Fruit fly (Drosophila melanogaster): ENCODE data around the gene CG7878.

Gene CG7878

dm6 chr3R:8132398-8132797, 9.9 kb downstream of the CG7878 start:
- TF ChIP-seq usp (GFP tag; optimal IDR thresholded peaks at IDR 0.05), result no peak

DNA sequence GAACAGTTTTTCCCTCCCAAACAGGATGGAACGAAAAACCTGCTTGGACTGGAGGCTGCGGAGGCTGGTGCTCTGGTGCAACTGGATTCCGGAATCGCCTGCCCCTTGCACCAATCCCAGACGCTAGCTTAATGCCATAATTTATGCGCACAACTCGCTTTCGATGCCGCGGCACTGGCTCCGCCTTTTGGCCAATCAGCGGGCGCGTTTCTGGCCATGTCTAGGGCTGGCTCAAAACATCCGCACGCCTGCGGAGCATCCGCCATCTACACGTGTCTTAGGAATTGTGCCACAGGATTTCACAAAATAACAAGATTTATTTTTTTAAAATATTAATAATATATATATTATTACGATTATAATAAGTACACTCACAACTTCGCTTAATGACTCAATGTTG, 12.0 kb downstream of the CG7878 start:
- TF ChIP-seq Dll (optimal IDR thresholded peaks at IDR 0.05), result no peak
- no peak for TF ChIP-seq psq (optimal IDR thresholded peaks at IDR 0.05)
- no peak for TF ChIP-seq EcR (GFP tag; optimal IDR thresholded peaks at IDR 0.05)
- no peak for TF ChIP-seq CG8478 (optimal IDR thresholded peaks at IDR 0.05)
- no peak for TF ChIP-seq usp (GFP tag; optimal IDR thresholded peaks at IDR 0.05)
- no peak for TF ChIP-seq pan (optimal IDR thresholded peaks at IDR 0.05)

- no peak for TF ChIP-seq pan (optimal IDR thresholded peaks at IDR 0.05)
- no peak for TF ChIP-seq usp (GFP tag; optimal IDR thresholded peaks at IDR 0.05)
- no peak for TF ChIP-seq EcR (GFP tag; optimal IDR thresholded peaks at IDR 0.05)
- TF ChIP-seq CG8478 (optimal IDR thresholded peaks at IDR 0.05), result no peak
Observed at dm6 chr3R:8138095-8138494, 15.6 kb downstream of the CG7878 start.

DNA sequence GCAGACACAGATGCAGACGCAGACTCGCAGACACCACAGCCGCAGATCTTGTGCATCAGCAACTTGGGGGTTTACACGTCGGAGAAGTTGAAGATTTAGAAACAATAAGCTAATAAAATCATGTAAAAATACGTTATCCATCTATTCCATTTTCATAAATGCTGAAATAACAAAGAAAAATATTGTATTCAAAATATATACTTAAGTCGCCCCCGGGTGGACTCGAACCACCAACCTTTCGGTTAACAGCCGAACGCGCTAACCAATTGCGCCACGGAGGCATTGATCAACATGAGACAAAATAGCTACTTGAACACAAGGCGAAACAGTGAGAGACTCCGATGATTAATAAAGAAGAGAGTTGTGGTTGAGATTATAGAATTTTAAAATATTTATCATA, 16.8 kb downstream of the CG7878 start:
- TF ChIP-seq CG8478 (optimal IDR thresholded peaks at IDR 0.05) (no peak), Dll (optimal IDR thresholded peaks at IDR 0.05) (no peak), usp (GFP tag; optimal IDR thresholded peaks at IDR 0.05) (no peak), pan (optimal IDR thresholded peaks at IDR 0.05) (no peak), EcR (GFP tag; optimal IDR thresholded peaks at IDR 0.05) (no peak), psq (optimal IDR thresholded peaks at IDR 0.05) (no peak)

- TF ChIP-seq Dll (optimal IDR thresholded peaks at IDR 0.05), result no peak
- TF ChIP-seq EcR (GFP tag; optimal IDR thresholded peaks at IDR 0.05), result no peak
- TF ChIP-seq pan (optimal IDR thresholded peaks at IDR 0.05), result no peak
- TF ChIP-seq usp (GFP tag; optimal IDR thresholded peaks at IDR 0.05), result no peak
- TF ChIP-seq psq (optimal IDR thresholded peaks at IDR 0.05), result no peak
- no peak for TF ChIP-seq CG8478 (optimal IDR thresholded peaks at IDR 0.05)
Observed at dm6 chr3R:8139854-8140402, 17.4 kb downstream of the CG7878 start.

dm6 chr3R:8140628-8141372, 18.3 kb downstream of the CG7878 start:
- TF ChIP-seq EcR (GFP tag; optimal IDR thresholded peaks at IDR 0.05), result no peak
- TF ChIP-seq psq (optimal IDR thresholded peaks at IDR 0.05), result no peak
- TF ChIP-seq Dll (optimal IDR thresholded peaks at IDR 0.05), result no peak
- no peak for TF ChIP-seq CG8478 (optimal IDR thresholded peaks at IDR 0.05)
- no peak for TF ChIP-seq usp (GFP tag; optimal IDR thresholded peaks at IDR 0.05)
- no peak for TF ChIP-seq pan (optimal IDR thresholded peaks at IDR 0.05)

DNA sequence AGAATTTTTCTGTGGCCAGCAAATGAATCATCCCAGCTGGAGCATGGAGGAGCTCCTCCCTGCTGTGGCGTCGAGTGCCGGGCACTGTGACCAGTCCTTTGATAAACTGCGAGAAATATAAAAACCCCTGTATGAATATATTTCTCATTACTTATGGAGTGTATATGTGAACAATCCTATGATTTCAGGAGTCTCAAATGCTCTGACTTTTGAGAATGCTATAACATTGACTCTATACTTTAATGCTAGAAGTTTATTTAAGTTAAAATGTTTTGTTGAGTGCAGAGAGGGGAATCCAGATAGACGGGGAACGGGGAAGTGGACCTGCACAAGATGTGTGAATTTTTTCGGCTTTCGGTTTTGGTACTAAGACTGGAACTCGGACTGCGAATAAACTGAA, 19.6 kb downstream of the CG7878 start:
- TF ChIP-seq psq (optimal IDR thresholded peaks at IDR 0.05), result no peak
- no peak for TF ChIP-seq pan (optimal IDR thresholded peaks at IDR 0.05)
- TF ChIP-seq Dll (optimal IDR thresholded peaks at IDR 0.05), result no peak
- TF ChIP-seq EcR (GFP tag; optimal IDR thresholded peaks at IDR 0.05), result no peak

- TF ChIP-seq pan (optimal IDR thresholded peaks at IDR 0.05) (no peak), Dll (optimal IDR thresholded peaks at IDR 0.05) (no peak), usp (GFP tag; optimal IDR thresholded peaks at IDR 0.05) (no peak), EcR (GFP tag; optimal IDR thresholded peaks at IDR 0.05) (no peak), psq (optimal IDR thresholded peaks at IDR 0.05) (no peak), CG8478 (optimal IDR thresholded peaks at IDR 0.05) (no peak)
Observed at dm6 chr3R:8145764-8146163, 23.2 kb downstream of the CG7878 start.

DNA sequence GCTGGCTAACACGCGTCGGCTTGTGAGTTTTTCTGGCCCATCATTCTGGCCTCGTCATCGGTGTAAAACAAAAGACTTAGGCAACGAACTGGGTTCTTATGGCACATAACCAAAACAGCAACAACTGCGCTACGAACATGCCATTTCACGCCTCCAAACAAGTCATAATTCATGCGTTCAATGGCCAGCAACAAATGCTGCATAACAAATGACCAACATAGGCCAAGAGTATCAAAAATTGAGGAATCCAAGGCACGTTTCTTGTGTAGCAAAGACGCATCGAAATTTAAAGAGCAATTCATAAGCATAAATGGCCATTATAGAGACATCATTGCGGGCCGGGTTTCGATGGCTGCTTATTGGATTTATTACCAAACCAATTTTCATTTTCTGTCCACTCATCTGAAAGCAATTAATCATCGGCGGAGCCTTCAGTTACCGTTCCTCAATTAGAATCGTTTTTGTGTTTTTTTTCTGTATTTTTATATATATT, 24.4 kb downstream of the CG7878 start:
- TF ChIP-seq psq (optimal IDR thresholded peaks at IDR 0.05), result no peak
- TF ChIP-seq EcR (GFP tag; optimal IDR thresholded peaks at IDR 0.05), result no peak
- TF ChIP-seq CG8478 (optimal IDR thresholded peaks at IDR 0.05), result no peak
- TF ChIP-seq pan (optimal IDR thresholded peaks at IDR 0.05), result no peak
- no peak for TF ChIP-seq usp (GFP tag; optimal IDR thresholded peaks at IDR 0.05)
- TF ChIP-seq Dll (optimal IDR thresholded peaks at IDR 0.05), result no peak

dm6 chr3R:8149003-8149402, 26.5 kb downstream of the CG7878 start:
- TF ChIP-seq psq (optimal IDR thresholded peaks at IDR 0.05), result no peak
- no peak for TF ChIP-seq usp (GFP tag; optimal IDR thresholded peaks at IDR 0.05)
- TF ChIP-seq EcR (GFP tag; optimal IDR thresholded peaks at IDR 0.05), result no peak
- TF ChIP-seq CG8478 (optimal IDR thresholded peaks at IDR 0.05), result no peak
- no peak for TF ChIP-seq Dll (optimal IDR thresholded peaks at IDR 0.05)
- TF ChIP-seq pan (optimal IDR thresholded peaks at IDR 0.05), result no peak

DNA sequence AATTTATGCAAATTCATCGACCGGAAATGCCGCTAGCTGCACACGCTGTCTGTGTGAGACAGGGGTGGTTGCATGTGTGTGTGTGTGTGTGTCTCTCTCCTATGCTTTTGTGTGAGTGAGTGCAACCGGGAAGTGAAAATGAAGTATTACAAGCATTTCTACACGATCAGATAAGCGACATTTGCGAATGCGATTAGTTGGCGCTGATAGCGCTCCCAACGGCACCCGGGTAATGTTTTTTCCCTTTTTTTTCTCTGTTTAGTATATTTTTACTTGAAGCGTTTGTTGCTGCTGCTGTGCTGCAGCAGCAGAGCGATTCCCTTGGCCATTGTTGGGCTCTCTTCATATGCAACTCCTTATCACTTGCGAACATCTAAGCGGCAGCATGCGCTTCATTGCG, 27.5 kb downstream of the CG7878 start:
- TF ChIP-seq pan (optimal IDR thresholded peaks at IDR 0.05) (no peak), usp (GFP tag; optimal IDR thresholded peaks at IDR 0.05) (no peak), Dll (optimal IDR thresholded peaks at IDR 0.05) (no peak), EcR (GFP tag; optimal IDR thresholded peaks at IDR 0.05) (no peak), CG8478 (optimal IDR thresholded peaks at IDR 0.05) (no peak), psq (optimal IDR thresholded peaks at IDR 0.05) (no peak)

DNA sequence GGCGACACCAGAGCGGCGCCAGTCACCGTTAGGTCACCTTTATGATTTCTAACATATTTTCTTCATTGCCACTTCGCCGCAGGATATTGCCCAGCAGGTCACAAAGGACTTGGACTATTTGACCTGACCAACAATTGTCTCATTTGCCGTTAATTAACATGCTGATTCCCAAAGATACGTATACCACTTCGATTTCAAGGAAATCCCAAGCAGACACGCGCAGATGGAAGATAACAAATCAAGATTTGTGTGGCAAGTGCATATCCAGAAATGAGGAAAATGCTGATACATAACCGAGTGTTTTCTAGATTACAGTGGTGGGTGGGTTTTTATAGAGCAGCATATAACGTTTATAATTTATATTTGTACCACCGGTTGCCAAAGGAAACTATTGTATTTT, 28.6 kb downstream of the CG7878 start:
- no peak for TF ChIP-seq EcR (GFP tag; optimal IDR thresholded peaks at IDR 0.05)
- TF ChIP-seq Dll (optimal IDR thresholded peaks at IDR 0.05), result no peak
- no peak for TF ChIP-seq usp (GFP tag; optimal IDR thresholded peaks at IDR 0.05)
- no peak for TF ChIP-seq pan (optimal IDR thresholded peaks at IDR 0.05)
- TF ChIP-seq psq (optimal IDR thresholded peaks at IDR 0.05), result no peak
- TF ChIP-seq CG8478 (optimal IDR thresholded peaks at IDR 0.05), result no peak

Measured in whole organism.